Worm (Caenorhabditis elegans): ENCODE data around the gene pgp-12.

pgp-12 gene

ce11 chrX:12702713-12703112 lies 28.9 kb upstream of the pgp-12 start:
- TF ChIP-seq ztf-23 (GFP tag; IDR thresholded peaks at IDR 0.05) (no peak), tab-1 (GFP tag; IDR thresholded peaks at IDR 0.05) (no peak), T22C8.4 (GFP tag; IDR thresholded peaks at IDR 0.05) (no peak), ztf-29 (GFP tag; IDR thresholded peaks at IDR 0.05) (no peak), cog-1 (tag; optimal IDR thresholded peaks at IDR 0.05) (no peak), klf-2 (GFP tag; conservative IDR thresholded peaks at IDR 0.05) (no peak)

ce11 chrX:12704721-12705120 lies 26.9 kb upstream of the pgp-12 start, which contains the start of gene nhr-272:
nhr-272 (minus strand) TSS chrX:12704821.
- TF ChIP-seq flt-1 (GFP tag; IDR thresholded peaks at IDR 0.05) (no peak), ztf-23 (GFP tag; IDR thresholded peaks at IDR 0.05) (no peak), T22C8.4 (GFP tag; IDR thresholded peaks at IDR 0.05) (no peak), med-1 (GFP tag; optimal IDR thresholded peaks at IDR 0.05; ENCODE audit: insufficient read depth) (no peak), ref-1 (GFP tag; conservative IDR thresholded peaks at IDR 0.05) (no peak)

ce11 chrX:12712353-12712752 lies 19.3 kb upstream of the pgp-12 start, which contains the start of gene rgs-2:
rgs-2 (plus strand) TSS chrX:12712653.
- TF ChIP-seq ztf-23 (GFP tag; IDR thresholded peaks at IDR 0.05): no peak
- no peak for TF ChIP-seq klf-2 (GFP tag; conservative IDR thresholded peaks at IDR 0.05)
- no peak for TF ChIP-seq ztf-29 (GFP tag; IDR thresholded peaks at IDR 0.05)
- no peak for TF ChIP-seq flt-1 (GFP tag; IDR thresholded peaks at IDR 0.05)
- no peak for TF ChIP-seq cog-1 (tag; optimal IDR thresholded peaks at IDR 0.05)
- no peak for TF ChIP-seq med-1 (GFP tag; optimal IDR thresholded peaks at IDR 0.05; ENCODE audit: insufficient read depth)
- TF ChIP-seq T22C8.4 (GFP tag; IDR thresholded peaks at IDR 0.05): no peak
- TF ChIP-seq tab-1 (GFP tag; IDR thresholded peaks at IDR 0.05): no peak
- no peak for TF ChIP-seq ref-1 (GFP tag; conservative IDR thresholded peaks at IDR 0.05)

- TF ChIP-seq ref-1 (GFP tag; conservative IDR thresholded peaks at IDR 0.05) (no peak), flt-1 (GFP tag; IDR thresholded peaks at IDR 0.05) (no peak), med-1 (GFP tag; optimal IDR thresholded peaks at IDR 0.05; ENCODE audit: insufficient read depth) (no peak), klf-2 (GFP tag; conservative IDR thresholded peaks at IDR 0.05) (no peak), tab-1 (GFP tag; IDR thresholded peaks at IDR 0.05) (no peak), T22C8.4 (GFP tag; IDR thresholded peaks at IDR 0.05) (no peak), ztf-29 (GFP tag; IDR thresholded peaks at IDR 0.05) (no peak), cog-1 (tag; optimal IDR thresholded peaks at IDR 0.05) (no peak), ztf-23 (GFP tag; IDR thresholded peaks at IDR 0.05) (no peak)
Measured at ce11 chrX:12713014-12713413, 18.6 kb upstream of the pgp-12 start.

ce11 chrX:12721429-12721828 lies 10.2 kb upstream of the pgp-12 start:
- TF ChIP-seq cog-1 (tag; optimal IDR thresholded peaks at IDR 0.05) (no peak), med-1 (GFP tag; optimal IDR thresholded peaks at IDR 0.05; ENCODE audit: insufficient read depth) (no peak), ztf-29 (GFP tag; IDR thresholded peaks at IDR 0.05) (no peak), ref-1 (GFP tag; conservative IDR thresholded peaks at IDR 0.05) (no peak), flt-1 (GFP tag; IDR thresholded peaks at IDR 0.05) (no peak), klf-2 (GFP tag; conservative IDR thresholded peaks at IDR 0.05) (no peak), ztf-23 (GFP tag; IDR thresholded peaks at IDR 0.05) (no peak), T22C8.4 (GFP tag; IDR thresholded peaks at IDR 0.05) (no peak), tab-1 (GFP tag; IDR thresholded peaks at IDR 0.05) (no peak)

- no peak for TF ChIP-seq ztf-29 (GFP tag; IDR thresholded peaks at IDR 0.05)
- no peak for TF ChIP-seq klf-2 (GFP tag; conservative IDR thresholded peaks at IDR 0.05)
- no peak for TF ChIP-seq tab-1 (GFP tag; IDR thresholded peaks at IDR 0.05)
- TF ChIP-seq ref-1 (GFP tag; conservative IDR thresholded peaks at IDR 0.05): no peak
- no peak for TF ChIP-seq ztf-23 (GFP tag; IDR thresholded peaks at IDR 0.05)
- no peak for TF ChIP-seq flt-1 (GFP tag; IDR thresholded peaks at IDR 0.05)
- TF ChIP-seq T22C8.4 (GFP tag; IDR thresholded peaks at IDR 0.05): no peak
- TF ChIP-seq med-1 (GFP tag; optimal IDR thresholded peaks at IDR 0.05; ENCODE audit: insufficient read depth): no peak
- TF ChIP-seq cog-1 (tag; optimal IDR thresholded peaks at IDR 0.05): no peak
Measured at ce11 chrX:12726129-12726528, 5.5 kb upstream of the pgp-12 start.

- TF ChIP-seq ztf-29 (GFP tag; IDR thresholded peaks at IDR 0.05): no peak
- no peak for TF ChIP-seq cog-1 (tag; optimal IDR thresholded peaks at IDR 0.05)
- no peak for TF ChIP-seq tab-1 (GFP tag; IDR thresholded peaks at IDR 0.05)
- no peak for TF ChIP-seq T22C8.4 (GFP tag; IDR thresholded peaks at IDR 0.05)
- TF ChIP-seq klf-2 (GFP tag; conservative IDR thresholded peaks at IDR 0.05): no peak
- TF ChIP-seq flt-1 (GFP tag; IDR thresholded peaks at IDR 0.05): no peak
- TF ChIP-seq ref-1 (GFP tag; conservative IDR thresholded peaks at IDR 0.05): no peak
- TF ChIP-seq ztf-23 (GFP tag; IDR thresholded peaks at IDR 0.05): no peak
- no peak for TF ChIP-seq med-1 (GFP tag; optimal IDR thresholded peaks at IDR 0.05; ENCODE audit: insufficient read depth)
Measured at ce11 chrX:12730075-12730474, 1.5 kb upstream of the pgp-12 start.

- no peak for TF ChIP-seq ztf-29 (GFP tag; IDR thresholded peaks at IDR 0.05)
- no peak for TF ChIP-seq T22C8.4 (GFP tag; IDR thresholded peaks at IDR 0.05)
- TF ChIP-seq ref-1 (GFP tag; conservative IDR thresholded peaks at IDR 0.05): no peak
- no peak for TF ChIP-seq med-1 (GFP tag; optimal IDR thresholded peaks at IDR 0.05; ENCODE audit: insufficient read depth)
- TF ChIP-seq flt-1 (GFP tag; IDR thresholded peaks at IDR 0.05): no peak
- no peak for TF ChIP-seq klf-2 (GFP tag; conservative IDR thresholded peaks at IDR 0.05)
- no peak for TF ChIP-seq tab-1 (GFP tag; IDR thresholded peaks at IDR 0.05)
- TF ChIP-seq ztf-23 (GFP tag; IDR thresholded peaks at IDR 0.05): no peak
- TF ChIP-seq cog-1 (tag; optimal IDR thresholded peaks at IDR 0.05): no peak
Measured at ce11 chrX:12738454-12738853, 6.8 kb downstream of the pgp-12 start, which contains the start of gene pgp-13. pgp-13 (plus strand) TSS chrX:12738754.

- TF ChIP-seq ref-1 (GFP tag; conservative IDR thresholded peaks at IDR 0.05): no peak
- no peak for TF ChIP-seq ztf-23 (GFP tag; IDR thresholded peaks at IDR 0.05)
- TF ChIP-seq ztf-29 (GFP tag; IDR thresholded peaks at IDR 0.05): no peak
- no peak for TF ChIP-seq T22C8.4 (GFP tag; IDR thresholded peaks at IDR 0.05)
- TF ChIP-seq klf-2 (GFP tag; conservative IDR thresholded peaks at IDR 0.05): no peak
- TF ChIP-seq flt-1 (GFP tag; IDR thresholded peaks at IDR 0.05): no peak
- no peak for TF ChIP-seq cog-1 (tag; optimal IDR thresholded peaks at IDR 0.05)
- TF ChIP-seq tab-1 (GFP tag; IDR thresholded peaks at IDR 0.05): no peak
- no peak for TF ChIP-seq med-1 (GFP tag; optimal IDR thresholded peaks at IDR 0.05; ENCODE audit: insufficient read depth)
Measured at ce11 chrX:12749530-12750240, 18.1 kb downstream of the pgp-12 start, which contains the start of gene pgp-14. pgp-14 (minus strand) TSS chrX:12749580.
